Worm (Caenorhabditis elegans): ENCODE measurements around the gene ZK381.2.

- TF ChIP-seq Y79H2A.3 (GFP tag; conservative IDR thresholded peaks at IDR 0.05) (no peak), ama-1 (optimal IDR thresholded peaks at IDR 0.05) (no peak), ama-1 (GFP tag; optimal IDR thresholded peaks at IDR 0.05) (no peak), pha-4 (tag; optimal IDR thresholded peaks at IDR 0.05) (no peak), unc-62 (GFP tag; optimal IDR thresholded peaks at IDR 0.05) (no peak), hsf-1 (GFP tag; IDR thresholded peaks at IDR 0.05) (no peak), ztf-25 (GFP tag; IDR thresholded peaks at IDR 0.05) (no peak), gei-17 (GFP tag; optimal IDR thresholded peaks at IDR 0.05) (no peak), ets-4 (GFP tag; optimal IDR thresholded peaks at IDR 0.05) (no peak)
Observed at ce11 chrIV:6958696-6959095, 6.6 kb upstream of the ZK381.2 start.

All from whole organism, young adult.